Fruit fly (Drosophila melanogaster): ENCODE data around the gene Phlpp.

The Phlpp gene

dm6 chr2L:19033288-19033687 lies 25.6 kb upstream of the Phlpp start, which contains the start of gene hook (continued):
- TF ChIP-seq stwl (tag; optimal IDR thresholded peaks at IDR 0.05) (peak; percentile 33), CG10209 (GFP tag; optimal IDR thresholded peaks at IDR 0.05) (no peak), B-H1 (GFP tag; IDR thresholded peaks at IDR 0.05) (no peak), CG11398 (GFP tag; optimal IDR thresholded peaks at IDR 0.05) (no peak), trem (tag; optimal IDR thresholded peaks at IDR 0.05) (peak; percentile 52), H2.0 (GFP tag; IDR thresholded peaks at IDR 0.05) (no peak), CG7928 (GFP tag; optimal IDR thresholded peaks at IDR 0.05) (no peak), CG17385 (GFP tag; optimal IDR thresholded peaks at IDR 0.05) (peak; percentile 6), Fer2 (tag; optimal IDR thresholded peaks at IDR 0.05) (no peak), Side (GFP tag; optimal IDR thresholded peaks at IDR 0.05) (no peak), ato (GFP tag; IDR thresholded peaks at IDR 0.05; ENCODE audit: partially characterized antibody) (0 out of 2 replicates have a peak, but pooled peaks have one; percentile 24), Hr51 (GFP tag; optimal IDR thresholded peaks at IDR 0.05) (no peak), HLHmδ (GFP tag; optimal IDR thresholded peaks at IDR 0.05) (no peak), tio (GFP tag; optimal IDR thresholded peaks at IDR 0.05) (no peak), CG12391 (tag; optimal IDR thresholded peaks at IDR 0.05) (peak; percentile 14), CG10267 (tag; optimal IDR thresholded peaks at IDR 0.05) (peak; percentile 22), ERR (GFP tag; optimal IDR thresholded peaks at IDR 0.05) (no peak), CG11247 (GFP tag; IDR thresholded peaks at IDR 0.05) (no peak), amos (GFP tag; IDR thresholded peaks at IDR 0.05; ENCODE audit: partially characterized antibody) (peak; percentile 75), CG31388 (GFP tag; optimal IDR thresholded peaks at IDR 0.05) (no peak), toy (GFP tag; IDR thresholded peaks at IDR 0.05) (no peak), zen2 (GFP tag; IDR thresholded peaks at IDR 0.05; ENCODE audit: partially characterized antibody) (peak; percentile 75), pita (GFP tag; optimal IDR thresholded peaks at IDR 0.05) (no peak), CG2202 (tag; optimal IDR thresholded peaks at IDR 0.05) (no peak), MBD-R2 (GFP tag; IDR thresholded peaks at IDR 0.05) (peak; percentile 68), nom (GFP tag; optimal IDR thresholded peaks at IDR 0.05) (no peak), CG32532 (GFP tag; IDR thresholded peaks at IDR 0.05) (no peak), CG1233 (GFP tag; optimal IDR thresholded peaks at IDR 0.05) (no peak), CG3407 (GFP tag; optimal IDR thresholded peaks at IDR 0.05) (no peak), ttk (GFP tag; IDR thresholded peaks at IDR 0.05) (no peak), gcm2 (GFP tag; optimal IDR thresholded peaks at IDR 0.05) (no peak), CG10543 (GFP tag; optimal IDR thresholded peaks at IDR 0.05) (no peak), CG12942 (GFP tag; optimal IDR thresholded peaks at IDR 0.05) (no peak), CG32767 (GFP tag; IDR thresholded peaks at IDR 0.05) (no peak), CG12236 (GFP tag; optimal IDR thresholded peaks at IDR 0.05) (no peak), CG7987 (GFP tag; optimal IDR thresholded peaks at IDR 0.05) (no peak), Dref (GFP tag; IDR thresholded peaks at IDR 0.05) (peak; percentile 69), Mrtf (GFP tag; IDR thresholded peaks at IDR 0.05) (no peak), ken (GFP tag; IDR thresholded peaks at IDR 0.05) (no peak), CG7839 (tag; optimal IDR thresholded peaks at IDR 0.05) (no peak), pros (GFP tag; optimal IDR thresholded peaks at IDR 0.05) (no peak), dmrt11E (tag; optimal IDR thresholded peaks at IDR 0.05) (no peak), CG18764 (GFP tag; optimal IDR thresholded peaks at IDR 0.05) (no peak), CG7556 (GFP tag; optimal IDR thresholded peaks at IDR 0.05) (no peak), nmo (GFP tag; optimal IDR thresholded peaks at IDR 0.05) (peak; percentile 8), gce (GFP tag; IDR thresholded peaks at IDR 0.05) (no peak), CG15479 (GFP tag; optimal IDR thresholded peaks at IDR 0.05) (no peak), CG16779 (GFP tag; IDR thresholded peaks at IDR 0.05) (no peak), Dek (tag; optimal IDR thresholded peaks at IDR 0.05) (no peak), CG16813 (GFP tag; IDR thresholded peaks at IDR 0.05; ENCODE audit: partially characterized antibody) (peak; percentile 69), tna (GFP tag; IDR thresholded peaks at IDR 0.05; ENCODE audit: partially characterized antibody) (0 out of 2 replicates have a peak, but pooled peaks have one; percentile 40)

Data from whole organism, embryonic.